Worm (Caenorhabditis elegans): ENCODE results near the gene T23G7.3.

Gene T23G7.3

ce11 chrII:9167730-9168129 lies at the start of gene T23G7.3:
TSS of gene T23G7.3 (minus strand) at chrII:9167830.
- no peak for TF ChIP-seq unc-62 (GFP tag; optimal IDR thresholded peaks at IDR 0.05)

ce11 chrII:9213055-9213708 lies 45.6 kb upstream of the T23G7.3 start, which contains the start of gene znfx-1:
TSS of gene znfx-1 (plus strand) at chrII:9213658.
- TF ChIP-seq unc-62 (GFP tag; optimal IDR thresholded peaks at IDR 0.05), result no peak

ce11 chrII:9211684-9212083 lies 44.1 kb upstream of the T23G7.3 start:
- no peak for TF ChIP-seq unc-62 (GFP tag; optimal IDR thresholded peaks at IDR 0.05)

- no peak for TF ChIP-seq unc-62 (GFP tag; optimal IDR thresholded peaks at IDR 0.05)
Observed at ce11 chrII:9210076-9210475, 42.4 kb upstream of the T23G7.3 start, which contains the start of gene ZK1067.4. TSS of gene ZK1067.4 (plus strand) at chrII:9210376.

ce11 chrII:9197212-9197611 lies 29.6 kb upstream of the T23G7.3 start, which contains the start of gene let-23:
TSS of gene let-23 (plus strand) at chrII:9197512.
- TF ChIP-seq unc-62 (GFP tag; optimal IDR thresholded peaks at IDR 0.05), result no peak

ce11 chrII:9196325-9196724 lies 28.7 kb upstream of the T23G7.3 start:
- no peak for TF ChIP-seq unc-62 (GFP tag; optimal IDR thresholded peaks at IDR 0.05)

- no peak for TF ChIP-seq unc-62 (GFP tag; optimal IDR thresholded peaks at IDR 0.05)
Observed at ce11 chrII:9194195-9194594, 26.6 kb upstream of the T23G7.3 start, which contains the start of gene twk-4. TSS of gene twk-4 (minus strand) at chrII:9194295.

ce11 chrII:9190513-9191099 lies 23.0 kb upstream of the T23G7.3 start:
- TF ChIP-seq unc-62 (GFP tag; optimal IDR thresholded peaks at IDR 0.05), result no peak

- TF ChIP-seq unc-62 (GFP tag; optimal IDR thresholded peaks at IDR 0.05), result no peak
Observed at ce11 chrII:9189648-9190047, 22.0 kb upstream of the T23G7.3 start.

- TF ChIP-seq unc-62 (GFP tag; optimal IDR thresholded peaks at IDR 0.05), result no peak
Observed at ce11 chrII:9188380-9188779, 20.8 kb upstream of the T23G7.3 start, which contains the start of gene sym-2. TSS of gene sym-2 (minus strand) at chrII:9188480.

ce11 chrII:9185915-9186314 lies 18.3 kb upstream of the T23G7.3 start:
- TF ChIP-seq unc-62 (GFP tag; optimal IDR thresholded peaks at IDR 0.05), result no peak

ce11 chrII:9181155-9181554 lies 13.5 kb upstream of the T23G7.3 start:
- no peak for TF ChIP-seq unc-62 (GFP tag; optimal IDR thresholded peaks at IDR 0.05)

ce11 chrII:9178811-9179210 lies 11.2 kb upstream of the T23G7.3 start:
- TF ChIP-seq unc-62 (GFP tag; optimal IDR thresholded peaks at IDR 0.05), result no peak

ce11 chrII:9177080-9177479 lies 9.4 kb upstream of the T23G7.3 start, which contains the start of the genes sec-5 and pir-1:
TSS of gene sec-5 (minus strand) at chrII:9177152.
TSS of gene pir-1 (plus strand) at chrII:9177300.
- TF ChIP-seq unc-62 (GFP tag; optimal IDR thresholded peaks at IDR 0.05), result no peak

- no peak for TF ChIP-seq unc-62 (GFP tag; optimal IDR thresholded peaks at IDR 0.05)
Observed at ce11 chrII:9176523-9176922, 8.9 kb upstream of the T23G7.3 start.

ce11 chrII:9173471-9173870 lies 5.8 kb upstream of the T23G7.3 start:
- TF ChIP-seq unc-62 (GFP tag; optimal IDR thresholded peaks at IDR 0.05), result no peak

ce11 chrII:9172849-9173248 lies 5.2 kb upstream of the T23G7.3 start, which contains the start of gene T23G7.2:
TSS of gene T23G7.2 (minus strand) at chrII:9172949.
- TF ChIP-seq unc-62 (GFP tag; optimal IDR thresholded peaks at IDR 0.05), result no peak

Measured in whole organism, dauer.